Worm (Caenorhabditis elegans) whole organism, young adult: ENCODE results near the gene F41F3.9.

Source experiments
- B0261.1 ChIP-seq: sonication (generic microtip); optimal IDR thresholded peaks from 2 replicates; lab custom pipeline; 2016; ENCODE audit warnings: mild to moderate bottlenecking, missing genetic modification characterization, moderate library complexity, missing compliant biosample characterization
- C17E4.6 ChIP-seq: fragments of 200-800 bp; sonication (Bioruptor generic); IDR thresholded peaks from 2 replicates; pipeline ENCODE4 v1.3.6; 2022; ENCODE audit warnings: missing genetic modification reagents, missing genetic modification characterization, missing compliant biosample characterization
- D2030.7 ChIP-seq: fragments of 200-800 bp; sonication (Bioruptor generic); IDR thresholded peaks from 2 replicates; pipeline ENCODE4 v1.3.6; 2022; ENCODE audit warnings: missing genetic modification reagents, missing genetic modification characterization, missing compliant biosample characterization
- F33H1.4 ChIP-seq: fragments of 200-800 bp; sonication (Bioruptor generic); IDR thresholded peaks from 2 replicates; pipeline ENCODE4 v1.3.6; 2022; ENCODE audit warnings: missing genetic modification reagents, missing genetic modification characterization, missing compliant biosample characterization
- F57A8.1 ChIP-seq: fragments of 200-800 bp; sonication (Bioruptor generic); optimal IDR thresholded peaks from 2 replicates; lab custom pipeline; 2018; ENCODE audit warnings: mild to moderate bottlenecking, missing genetic modification characterization, moderate library complexity, missing compliant biosample characterization
- Y53G8AR.9 ChIP-seq: fragments of 200-800 bp; sonication (Bioruptor generic); conservative IDR thresholded peaks from 2 replicates; pipeline ENCODE4 v1.3.6; 2022; ENCODE audit warnings: missing genetic modification reagents, missing genetic modification characterization, missing compliant biosample characterization
- Y79H2A.3 ChIP-seq: fragments of 200-800 bp; sonication (Bioruptor generic); conservative IDR thresholded peaks from 2 replicates; pipeline ENCODE4 v1.3.6; 2022; ENCODE audit warnings: missing genetic modification reagents, missing genetic modification characterization, missing compliant biosample characterization
- Y95B8A.8 ChIP-seq: fragments of 200-800 bp; sonication (Bioruptor generic); IDR thresholded peaks from 2 replicates; pipeline ENCODE4 v1.3.6; 2022; ENCODE audit warnings: missing genetic modification reagents, missing genetic modification characterization, missing compliant biosample characterization
- aptf-3 ChIP-seq: fragments of 200-800 bp; sonication (Bioruptor generic); IDR thresholded peaks from 2 replicates; pipeline ENCODE4 v1.3.6; 2022; ENCODE audit warnings: missing genetic modification characterization, missing compliant biosample characterization
- attf-6 ChIP-seq: fragments of 200-800 bp; sonication (Bioruptor generic); IDR thresholded peaks from 2 replicates; pipeline ENCODE4 v1.3.6; 2022; ENCODE audit warnings: missing genetic modification reagents, missing genetic modification characterization, missing compliant biosample characterization
- bed-1 ChIP-seq: fragments of 200-800 bp; sonication (Bioruptor generic); IDR thresholded peaks from 2 replicates; pipeline ENCODE4 v1.3.6; 2022; ENCODE audit warnings: missing genetic modification reagents, missing genetic modification characterization, missing compliant biosample characterization
- cebp-1 ChIP-seq, 2 experiments: fragments of 200-800 bp in 1 of 2; sonication (Bioruptor generic) in 1 of 2; sonication (generic microtip) in 1 of 2; IDR thresholded peaks in 1 of 2; optimal IDR thresholded peaks in 1 of 2; 2 replicates each; pipeline versions ENCODE4 v1.3.6 to Lab custom; 2017 to 2022; ENCODE audit warnings: missing compliant biosample characterization in 2 of 2, missing genetic modification characterization in 2 of 2, mild to moderate bottlenecking in 1 of 2, missing genetic modification reagents in 1 of 2, moderate library complexity in 1 of 2
- cebp-2 ChIP-seq: fragments of 200-800 bp; sonication (Bioruptor generic); IDR thresholded peaks from 2 replicates; pipeline ENCODE4 v1.3.6; 2022; ENCODE audit warnings: missing genetic modification characterization, missing compliant biosample characterization
- ceh-40 ChIP-seq: fragments of 200-800 bp; sonication (Bioruptor generic); IDR thresholded peaks from 2 replicates; pipeline ENCODE4 v1.3.6; 2022; ENCODE audit warnings: missing genetic modification characterization, missing compliant biosample characterization
- ceh-58 ChIP-seq: fragments of 200-800 bp; sonication (Bioruptor generic); IDR thresholded peaks from 2 replicates; pipeline ENCODE4 v1.3.6; 2022; ENCODE audit warnings: missing genetic modification characterization, missing compliant biosample characterization
- die-1 ChIP-seq: sonication (generic microtip); optimal IDR thresholded peaks from 2 replicates; lab custom pipeline; 2016; ENCODE audit warnings: missing genotype, mild to moderate bottlenecking, missing genetic modification characterization, missing compliant biosample characterization
- dox-1 ChIP-seq: fragments of 200-800 bp; sonication (Bioruptor generic); IDR thresholded peaks from 2 replicates; pipeline ENCODE4 v1.3.6; 2022; ENCODE audit warnings: missing genetic modification reagents, missing genetic modification characterization, missing compliant biosample characterization
- egl-44 ChIP-seq: fragments of 200-800 bp; sonication (Bioruptor generic); IDR thresholded peaks from 2 replicates; pipeline ENCODE4 v1.3.6; 2022; ENCODE audit warnings: missing genetic modification reagents, missing genetic modification characterization, missing compliant biosample characterization
- egrh-3 ChIP-seq: fragments of 200-800 bp; sonication (Bioruptor generic); IDR thresholded peaks from 2 replicates; pipeline ENCODE4 v1.3.6; 2022; ENCODE audit warnings: missing genetic modification reagents, missing genetic modification characterization, missing compliant biosample characterization
- ekl-4 ChIP-seq: fragments of 200-800 bp; sonication (Bioruptor generic); IDR thresholded peaks from 2 replicates; pipeline ENCODE4 v1.3.6; 2022; ENCODE audit warnings: missing genetic modification reagents, missing genetic modification characterization, missing compliant biosample characterization
- hmg-1.2 ChIP-seq: fragments of 200-800 bp; sonication (Bioruptor generic); IDR thresholded peaks from 2 replicates; pipeline ENCODE4 v1.3.6; 2022; ENCODE audit warnings: missing genetic modification reagents, missing genetic modification characterization, missing compliant biosample characterization
- hmg-20 ChIP-seq: fragments of 200-800 bp; sonication (Bioruptor generic); IDR thresholded peaks from 2 replicates; pipeline ENCODE4 v1.3.6; 2022; ENCODE audit warnings: missing genetic modification reagents, missing genetic modification characterization, missing compliant biosample characterization
- hsf-1 ChIP-seq: fragments of 200-800 bp; sonication (Bioruptor generic); IDR thresholded peaks from 2 replicates; pipeline ENCODE4 v1.3.6; 2022; ENCODE audit warnings: missing genetic modification reagents, missing genetic modification characterization, missing compliant biosample characterization
- lin-26 ChIP-seq: fragments of 200-800 bp; sonication (Bioruptor generic); IDR thresholded peaks from 2 replicates; pipeline ENCODE4 v1.3.6; 2022; ENCODE audit warnings: missing genetic modification reagents, missing genetic modification characterization, missing compliant biosample characterization
- madf-3 ChIP-seq: fragments of 200-800 bp; sonication (Bioruptor generic); IDR thresholded peaks from 2 replicates; pipeline ENCODE4 v1.3.6; 2022; ENCODE audit warnings: missing genetic modification reagents, missing genetic modification characterization, missing compliant biosample characterization
- madf-6 ChIP-seq: fragments of 200-800 bp; sonication (Bioruptor generic); IDR thresholded peaks from 2 replicates; pipeline ENCODE4 v1.3.6; 2022; ENCODE audit warnings: missing genetic modification reagents, missing genetic modification characterization, missing compliant biosample characterization
- mcd-1 ChIP-seq: fragments of 200-800 bp; sonication (Bioruptor generic); IDR thresholded peaks from 2 replicates; pipeline ENCODE4 v1.3.6; 2022; ENCODE audit warnings: missing genetic modification reagents, missing genetic modification characterization, missing compliant biosample characterization
- nfyb-1 ChIP-seq: fragments of 200-800 bp; sonication (Bioruptor generic); IDR thresholded peaks from 2 replicates; pipeline ENCODE4 v1.3.6; 2022; ENCODE audit warnings: missing genetic modification reagents, missing genetic modification characterization, missing compliant biosample characterization
- nhr-120 ChIP-seq: fragments of 200-800 bp; sonication (Bioruptor generic); IDR thresholded peaks from 2 replicates; pipeline ENCODE4 v1.3.6; 2022; ENCODE audit warnings: missing genetic modification characterization, missing compliant biosample characterization
- nhr-80 ChIP-seq: sonication (generic microtip); optimal IDR thresholded peaks from 2 replicates; lab custom pipeline; 2016; ENCODE audit warnings: missing genetic modification characterization, missing compliant biosample characterization
- nhr-90 ChIP-seq: sonication (generic microtip); optimal IDR thresholded peaks from 2 replicates; lab custom pipeline; 2016; ENCODE audit warnings: missing genotype, mild to moderate bottlenecking, missing genetic modification characterization, missing compliant biosample characterization
- pbrm-1 ChIP-seq: fragments of 200-800 bp; sonication (Bioruptor generic); IDR thresholded peaks from 2 replicates; pipeline ENCODE4 v1.3.6; 2022; ENCODE audit warnings: missing genetic modification reagents, missing genetic modification characterization, missing compliant biosample characterization
- rcor-1 ChIP-seq: fragments of 200-800 bp; sonication (Bioruptor generic); IDR thresholded peaks from 2 replicates; pipeline ENCODE4 v1.3.6; 2022; ENCODE audit warnings: missing genetic modification reagents, missing genetic modification characterization, missing compliant biosample characterization
- rpc-1 ChIP-seq, 2 experiments: fragments of 150-350 bp in 1 of 2; sonication (generic microtip) in 1 of 2; optimal IDR thresholded peaks; 2 replicates each; lab custom pipeline; 2014 to 2018; ENCODE audit warnings: missing biosample characterization in 1 of 2, missing genetic modification characterization in 1 of 2, missing genetic modification reagents in 1 of 2, missing genotype in 1 of 2
- tbp1 ChIP-seq: fragments of 200-800 bp; sonication (Bioruptor generic); optimal IDR thresholded peaks from 2 replicates; lab custom pipeline; 2018; ENCODE audit warnings: mild to moderate bottlenecking, missing genetic modification characterization, missing compliant biosample characterization
- ztf-25 ChIP-seq: fragments of 200-800 bp; sonication (Bioruptor generic); IDR thresholded peaks from 2 replicates; pipeline ENCODE4 v1.3.6; 2022; ENCODE audit warnings: missing genetic modification reagents, missing genetic modification characterization, missing compliant biosample characterization
- ztf-28 ChIP-seq: fragments of 200-800 bp; sonication (Bioruptor generic); IDR thresholded peaks from 2 replicates; pipeline ENCODE4 v1.3.6; 2022; ENCODE audit warnings: missing genetic modification reagents, missing genetic modification characterization, missing compliant biosample characterization

The F41F3.9 gene

DNA sequence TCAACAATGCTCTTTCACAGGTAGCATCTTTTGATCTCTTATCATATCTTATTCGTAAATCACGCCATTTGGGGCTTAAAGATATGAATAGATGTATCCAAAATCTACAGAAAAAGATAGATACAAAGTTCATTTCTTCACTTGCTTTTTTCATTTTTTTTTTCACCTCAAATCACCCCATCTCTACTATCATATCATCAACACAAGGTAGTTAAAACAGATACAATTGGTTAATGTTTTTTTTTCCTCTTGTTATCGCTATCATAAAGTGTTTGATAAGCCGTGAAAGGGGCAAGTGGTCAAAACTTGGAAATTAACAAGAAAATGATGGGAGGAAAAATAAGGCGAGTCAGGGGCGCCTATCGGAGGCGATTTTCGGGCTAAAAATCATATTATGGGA lies 25.0 kb upstream of the F41F3.9 start:
- TF ChIP-seq F57A8.1 = no peak
- peak; percentile 60 for TF ChIP-seq nhr-80 (tag; lab: Kevin White, UChicago)

DNA sequence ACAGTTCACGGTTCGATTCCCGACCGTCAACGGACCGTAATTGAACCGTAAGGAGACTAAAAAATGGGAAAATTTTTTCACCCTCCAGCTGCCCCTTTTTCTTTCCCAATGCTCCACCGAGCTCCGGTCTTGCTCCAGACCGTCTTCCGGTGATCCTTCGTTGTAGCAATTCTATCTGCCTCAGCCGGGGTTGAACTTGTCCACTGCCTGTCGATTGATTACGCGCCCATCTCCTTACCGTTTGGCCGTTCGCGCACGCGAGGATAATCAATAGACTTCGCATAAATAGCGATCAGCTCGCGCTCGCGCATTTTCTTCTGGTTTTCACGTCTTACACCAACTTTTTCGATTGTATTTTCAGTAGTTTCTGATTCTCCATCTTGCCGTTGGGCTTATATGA lies 22.5 kb upstream of the F41F3.9 start:
- peak; percentile 68 for TF ChIP-seq nfyb-1 (GFP tag; lab: Robert Waterston, UW)
- peak; percentile 48 for TF ChIP-seq mcd-1 (GFP tag; lab: Robert Waterston, UW)
- TF ChIP-seq Y95B8A.8 = peak; percentile 43; the same call in 1 of the 2 replicates
- peak; percentile 88; the same call in 1 of the 2 replicates for TF ChIP-seq bed-1 (GFP tag; lab: Robert Waterston, UW)
- TF ChIP-seq attf-6 (GFP tag; lab: Robert Waterston, UW) = peak; percentile 71
- peak; percentile 43 for TF ChIP-seq F33H1.4
- peak; percentile 64 for TF ChIP-seq Y53G8AR.9
- peak; percentile 57 for TF ChIP-seq hmg-1.2 (GFP tag; lab: Robert Waterston, UW)
- TF ChIP-seq Y79H2A.3 (GFP tag; lab: Robert Waterston, UW) = peak; percentile 26; the same call in 1 of the 2 replicates
- TF ChIP-seq hmg-20 (GFP tag; lab: Robert Waterston, UW) = peak; percentile 36; the same call in 1 of the 2 replicates
- TF ChIP-seq die-1 = peak; percentile 15
- TF ChIP-seq lin-26 (GFP tag; lab: Robert Waterston, UW) = peak; percentile 98
- TF ChIP-seq B0261.1 (tag; lab: Kevin White, UChicago) = peak; percentile 33
- peak; percentile 83 for TF ChIP-seq dox-1
- peak; percentile 82 for TF ChIP-seq ekl-4
- peak; percentile 78 for TF ChIP-seq tbp1 (GFP tag; lab: Kevin White, UChicago)
- peak; percentile 72; the same call in 1 of the 2 replicates for TF ChIP-seq aptf-3
- peak; percentile 1 for TF ChIP-seq nhr-90 (tag; lab: Kevin White, UChicago)
- TF ChIP-seq ztf-28 (GFP tag; lab: Robert Waterston, UW) = 0 out of 2 replicates have a peak, but pooled peaks have one; percentile 65
- TF ChIP-seq cebp-2 (GFP tag; lab: Robert Waterston, UW) = peak; percentile 78; the same call in 1 of the 2 replicates
- peak; percentile 92 for TF ChIP-seq egl-44 (GFP tag; lab: Robert Waterston, UW)
- 0 out of 2 replicates have a peak, but pooled peaks have one; percentile 53 for TF ChIP-seq madf-3
- peak; percentile 51; the same call in 1 of the 2 replicates for TF ChIP-seq rcor-1 (GFP tag; lab: Robert Waterston, UW)
- TF ChIP-seq nhr-120 (GFP tag; lab: Robert Waterston, UW) = 0 out of 2 replicates have a peak, but pooled peaks have one; percentile 84
- peak; percentile 39; the same call in 1 of the 2 replicates for TF ChIP-seq egrh-3 (GFP tag; lab: Robert Waterston, UW)
- peak; percentile 85; the same call in 1 of the 2 replicates for TF ChIP-seq ztf-25 (GFP tag; lab: Robert Waterston, UW)
- TF ChIP-seq madf-6 (GFP tag; lab: Robert Waterston, UW) = peak; percentile 69
- peak; percentile 23 for TF ChIP-seq rpc-1 (optimal IDR thresholded peaks at IDR 0.05; lab: Kevin White, UChicago)
- peak; percentile 56 for TF ChIP-seq rpc-1 (tag; optimal IDR thresholded peaks at IDR 0.05; lab: Kevin White, UChicago)
- 0 out of 2 replicates have a peak, but pooled peaks have one; percentile 27 for TF ChIP-seq cebp-1 (GFP tag; IDR thresholded peaks at IDR 0.05; lab: Robert Waterston, UW)
- peak; percentile 21 for TF ChIP-seq cebp-1 (tag; optimal IDR thresholded peaks at IDR 0.05; lab: Kevin White, UChicago)
- TF ChIP-seq hsf-1 (GFP tag; lab: Robert Waterston, UW) = peak; percentile 66; the same call in 1 of the 2 replicates
- TF ChIP-seq pbrm-1 (GFP tag; lab: Robert Waterston, UW) = peak; percentile 55; the same call in 1 of the 2 replicates
- 0 out of 2 replicates have a peak, but pooled peaks have one; percentile 81 for TF ChIP-seq ceh-58 (GFP tag; lab: Robert Waterston, UW)
- 0 out of 2 replicates have a peak, but pooled peaks have one; percentile 46 for TF ChIP-seq ceh-40 (GFP tag; lab: Robert Waterston, UW)
- TF ChIP-seq D2030.7 = peak; percentile 81
- TF ChIP-seq C17E4.6 (GFP tag; lab: Robert Waterston, UW) = peak; percentile 26; the same call in 1 of the 2 replicates
